Fruit fly (Drosophila melanogaster): ENCODE measurements around the gene Sec16.
A peak's percentile ranks its signal among the peaks of the same experiment; 100 is the strongest.

Gene Sec16

dm6 chrX:12595100-12595609 is 692 bp upstream of the Sec16 start (continued):
- no peak for TF ChIP-seq Ada2b (GFP tag; IDR thresholded peaks at IDR 0.05)
- TF ChIP-seq nerfin-2 (GFP tag; IDR thresholded peaks at IDR 0.05; ENCODE audit: partially characterized antibody): no peak
- no peak for TF ChIP-seq cwo (GFP tag; optimal IDR thresholded peaks at IDR 0.05)
- no peak for TF ChIP-seq CG10462 (GFP tag; optimal IDR thresholded peaks at IDR 0.05)
- no peak for TF ChIP-seq dmrt99B (tag; optimal IDR thresholded peaks at IDR 0.05)
- TF ChIP-seq CG8944 (GFP tag; optimal IDR thresholded peaks at IDR 0.05): no peak
- no peak for TF ChIP-seq CG2199 (GFP tag; IDR thresholded peaks at IDR 0.05)
- TF ChIP-seq CG16779 (GFP tag; IDR thresholded peaks at IDR 0.05): no peak
- peak; percentile 93 for TF ChIP-seq sr (GFP tag; IDR thresholded peaks at IDR 0.05)
- TF ChIP-seq sens (GFP tag): no peak
- TF ChIP-seq sc (optimal IDR thresholded peaks at IDR 0.05): no peak
- TF ChIP-seq sc (GFP tag; optimal IDR thresholded peaks at IDR 0.05): no peak
- TF ChIP-seq CG34224 (GFP tag; IDR thresholded peaks at IDR 0.05; ENCODE audit: partially characterized antibody): peak; percentile 36; the same call in 1 of the 3 replicates
- no peak for TF ChIP-seq CG8290 (GFP tag; optimal IDR thresholded peaks at IDR 0.05)
- peak in 1 of 2 experiments; percentile 26 for TF ChIP-seq CG8290 (tag; optimal IDR thresholded peaks at IDR 0.05)
- peak; percentile 65 for TF ChIP-seq Med (GFP tag)
- TF ChIP-seq Asciz (GFP tag; optimal IDR thresholded peaks at IDR 0.05): no peak
- peak; percentile 40 for TF ChIP-seq kah (GFP tag; optimal IDR thresholded peaks at IDR 0.05)
- no peak for TF ChIP-seq corto (GFP tag; optimal IDR thresholded peaks at IDR 0.05)
- TF ChIP-seq toy (GFP tag; IDR thresholded peaks at IDR 0.05): no peak
- TF ChIP-seq PHDP (tag; optimal IDR thresholded peaks at IDR 0.05): no peak

DNA sequence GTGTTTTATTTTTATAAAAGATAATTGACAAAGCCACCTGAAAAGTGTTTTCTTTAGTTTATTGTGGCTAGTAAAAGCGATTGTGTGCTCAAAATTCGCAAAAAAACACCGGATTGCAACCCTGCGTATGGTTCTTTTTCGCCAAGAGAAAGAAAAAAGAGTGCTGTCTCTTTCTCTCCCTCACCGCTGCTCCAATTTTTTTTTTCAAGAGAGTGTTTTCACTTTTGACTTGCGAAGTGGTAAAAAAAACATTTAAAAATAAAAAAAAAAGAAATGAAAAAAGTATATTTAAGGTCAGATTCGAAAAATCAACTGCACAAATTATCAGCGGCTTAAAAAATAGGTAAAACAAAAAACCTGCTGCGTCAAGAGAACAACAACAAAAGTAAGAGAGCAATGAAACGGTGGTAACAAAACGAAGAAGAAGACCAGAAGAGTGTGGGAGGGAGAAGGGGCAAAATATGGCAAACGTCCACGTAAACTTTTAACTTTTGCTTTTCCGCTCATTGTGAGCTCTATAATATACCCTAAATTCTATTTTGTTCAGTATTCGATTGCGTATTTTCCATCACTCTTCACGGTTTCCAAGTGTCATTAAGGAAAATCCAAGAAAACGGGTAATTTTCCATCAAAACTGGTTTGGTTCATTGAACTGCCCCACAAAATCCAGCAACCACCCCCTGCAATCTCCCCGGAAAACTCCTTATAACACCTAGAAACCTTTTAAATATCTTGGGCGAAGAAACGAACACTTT is 683 bp downstream of the Sec16 start:
- no peak for TF ChIP-seq CG30403 (GFP tag; optimal IDR thresholded peaks at IDR 0.05)
- TF ChIP-seq jumu (GFP tag; optimal IDR thresholded peaks at IDR 0.05): no peak
- TF ChIP-seq Med (GFP tag): no peak
- peak; percentile 70 to 91 for TF ChIP-seq Trl (optimal IDR thresholded peaks at IDR 0.05)
- TF ChIP-seq Trl (GFP tag; optimal IDR thresholded peaks at IDR 0.05): no peak
- TF ChIP-seq sens (GFP tag): peak; percentile 64
- no peak for TF ChIP-seq CG6689 (GFP tag; IDR thresholded peaks at IDR 0.05)
- TF ChIP-seq CG16779 (GFP tag; IDR thresholded peaks at IDR 0.05): no peak
- TF ChIP-seq CG4360 (GFP tag; IDR thresholded peaks at IDR 0.05): peak; percentile 54; the same call in 1 of the 2 replicates
- no peak for TF ChIP-seq gt (GFP tag; IDR thresholded peaks at IDR 0.05)
- TF ChIP-seq Ada2b (GFP tag; IDR thresholded peaks at IDR 0.05): no peak
- no peak for TF ChIP-seq repo (GFP tag; optimal IDR thresholded peaks at IDR 0.05)
- TF ChIP-seq CG3407 (GFP tag; optimal IDR thresholded peaks at IDR 0.05): no peak
- TF ChIP-seq sqz (GFP tag; optimal IDR thresholded peaks at IDR 0.05): peak; percentile 76
- no peak for TF ChIP-seq fd102C (GFP tag; optimal IDR thresholded peaks at IDR 0.05)
- no peak for TF ChIP-seq CG11247 (GFP tag; IDR thresholded peaks at IDR 0.05)
- no peak for TF ChIP-seq CG12391 (tag; optimal IDR thresholded peaks at IDR 0.05)
- no peak for TF ChIP-seq CG7987 (GFP tag; optimal IDR thresholded peaks at IDR 0.05)
- no peak for TF ChIP-seq CG13894 (tag; optimal IDR thresholded peaks at IDR 0.05)
- TF ChIP-seq Dip3 (GFP tag; optimal IDR thresholded peaks at IDR 0.05): no peak
- TF ChIP-seq nom (GFP tag; optimal IDR thresholded peaks at IDR 0.05): peak; percentile 79
- no peak for TF ChIP-seq CG17912 (GFP tag; optimal IDR thresholded peaks at IDR 0.05)
- TF ChIP-seq Mad (GFP tag; optimal IDR thresholded peaks at IDR 0.05): no peak
- TF ChIP-seq CG2116 (GFP tag; optimal IDR thresholded peaks at IDR 0.05): peak; percentile 89
- TF ChIP-seq Hr78 (GFP tag; optimal IDR thresholded peaks at IDR 0.05): no peak
- no peak for TF ChIP-seq hb (GFP tag; IDR thresholded peaks at IDR 0.05; ENCODE audit: partially characterized antibody)
- TF ChIP-seq CG1832 (GFP tag; optimal IDR thresholded peaks at IDR 0.05): peak; percentile 23
- TF ChIP-seq crol (GFP tag; IDR thresholded peaks at IDR 0.05): peak; percentile 65
- TF ChIP-seq B-H2 (GFP tag; optimal IDR thresholded peaks at IDR 0.05): no peak
- no peak for TF ChIP-seq org-1 (GFP tag; optimal IDR thresholded peaks at IDR 0.05)
- TF ChIP-seq peb (GFP tag; IDR thresholded peaks at IDR 0.05): no peak
- no peak for TF ChIP-seq da (GFP tag; optimal IDR thresholded peaks at IDR 0.05)
- no peak for TF ChIP-seq CTCF (GFP tag; optimal IDR thresholded peaks at IDR 0.05)
